Worm (Caenorhabditis elegans) whole organism, young adult: ENCODE measurements around the gene gei-8.

ENCODE experiments used
- Y53G8AR.9 ChIP-seq: fragments of 200-800 bp; sonication (Bioruptor generic); conservative IDR thresholded peaks from 2 replicates; pipeline ENCODE4 v1.3.6; 2022; ENCODE audit warnings: missing genetic modification reagents, missing genetic modification characterization, missing compliant biosample characterization
- Y67H2A.10 ChIP-seq: fragments of 200-800 bp; sonication (Bioruptor generic); conservative IDR thresholded peaks from 2 replicates; pipeline ENCODE4 v1.3.6; 2022; ENCODE audit warnings: missing genetic modification reagents, missing genetic modification characterization, missing compliant biosample characterization
- aptf-2 ChIP-seq: fragments of 200-800 bp; sonication (Bioruptor generic); conservative IDR thresholded peaks from 2 replicates; pipeline ENCODE4 v1.3.6; 2022; ENCODE audit warnings: missing genetic modification reagents, missing genetic modification characterization, missing compliant biosample characterization
- ceh-58 ChIP-seq: fragments of 200-800 bp; sonication (Bioruptor generic); IDR thresholded peaks from 2 replicates; pipeline ENCODE4 v1.3.6; 2022; ENCODE audit warnings: missing genetic modification characterization, missing compliant biosample characterization
- dpl-1 ChIP-seq: fragments of 150-350 bp; optimal IDR thresholded peaks from 2 replicates; lab custom pipeline; 2014; ENCODE audit warnings: missing biosample characterization, missing genetic modification reagents, missing genetic modification characterization
- ets-4 ChIP-seq: fragments of 200-800 bp; sonication (Bioruptor generic); optimal IDR thresholded peaks from 2 replicates; lab custom pipeline; 2018; ENCODE audit warnings: mild to moderate bottlenecking, missing genetic modification characterization, missing compliant biosample characterization
- madf-10 ChIP-seq: sonication (generic microtip); optimal IDR thresholded peaks from 2 replicates; lab custom pipeline; 2016; ENCODE audit warnings: mild to moderate bottlenecking, missing genetic modification characterization, missing compliant biosample characterization
- mes-4 ChIP-seq: sonication (generic microtip); optimal IDR thresholded peaks from 2 replicates; lab custom pipeline; 2016; ENCODE audit warnings: missing genotype, missing genetic modification characterization, missing compliant biosample characterization
- mxl-1 ChIP-seq: sonication (generic microtip); optimal IDR thresholded peaks from 2 replicates; lab custom pipeline; 2016; ENCODE audit warnings: missing genetic modification characterization, missing compliant biosample characterization
- nfya-1 ChIP-seq: sonication (generic microtip); optimal IDR thresholded peaks from 2 replicates; lab custom pipeline; 2017; ENCODE audit warnings: antibody characterized with exemption, missing compliant biosample characterization, missing genetic modification characterization, borderline replicate concordance; ENCODE audit not compliant: insufficient read depth
- snpc-1.3 ChIP-seq: sonication (generic microtip); optimal IDR thresholded peaks from 2 replicates; lab custom pipeline; 2017; ENCODE audit warnings: missing genetic modification characterization, mild to moderate bottlenecking, missing compliant biosample characterization, antibody characterized with exemption, moderate library complexity, missing genotype, missing genetic modification reagents; ENCODE audit not compliant: insufficient read depth
- unc-130 ChIP-seq: sonication (generic microtip); optimal IDR thresholded peaks from 2 replicates; lab custom pipeline; 2016; ENCODE audit warnings: missing genetic modification reagents, missing genetic modification characterization, missing compliant biosample characterization
- unc-62 ChIP-seq: fragments of 150-350 bp; optimal IDR thresholded peaks from 2 replicates; lab custom pipeline; 2014; ENCODE audit warnings: missing biosample characterization, missing genetic modification reagents, missing genetic modification characterization
- ztf-18 ChIP-seq: sonication (generic microtip); optimal IDR thresholded peaks from 2 replicates; lab custom pipeline; 2016; ENCODE audit warnings: missing genotype, mild to moderate bottlenecking, missing genetic modification characterization, missing compliant biosample characterization

DNA sequence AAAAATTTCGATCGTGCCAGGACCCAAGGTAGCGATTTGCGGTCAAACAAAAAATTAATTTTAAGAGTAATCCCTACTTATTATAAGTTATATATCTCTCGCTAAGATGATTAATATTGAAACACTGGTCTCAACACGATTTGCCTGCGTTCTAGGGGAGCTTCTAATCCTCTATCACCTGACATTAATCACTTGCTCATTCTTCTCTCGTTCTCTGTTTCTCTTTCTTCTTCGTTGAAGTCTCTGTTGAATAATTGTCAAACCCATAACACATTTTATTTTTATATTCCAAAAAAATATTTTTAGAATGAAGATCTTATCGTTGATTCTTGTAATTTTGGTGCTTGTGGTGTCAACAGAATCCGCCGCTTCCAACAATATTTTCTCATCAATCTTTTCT lies 34.1 kb upstream of the gei-8 start, which contains the start of gene D2007.1:
- no peak for TF ChIP-seq unc-62 (GFP tag; lab: Kevin White, UChicago)
- no peak for TF ChIP-seq unc-130 (GFP tag; lab: Kevin White, UChicago)
- no peak for TF ChIP-seq nfya-1 (tag; lab: Kevin White, UChicago)
- no peak for TF ChIP-seq ets-4 (GFP tag; lab: Kevin White, UChicago)
- TF ChIP-seq snpc-1.3 (tag; lab: Kevin White, UChicago), result no peak
- no peak for TF ChIP-seq mes-4 (tag; lab: Kevin White, UChicago)
- TF ChIP-seq dpl-1, result no peak
- TF ChIP-seq Y53G8AR.9 (GFP tag; lab: Robert Waterston, UW), result no peak
- no peak for TF ChIP-seq aptf-2
- no peak for TF ChIP-seq madf-10 (tag; lab: Kevin White, UChicago)
- TF ChIP-seq ceh-58 (GFP tag; lab: Robert Waterston, UW), result no peak
- TF ChIP-seq Y67H2A.10 (GFP tag; lab: Robert Waterston, UW), result no peak
- no peak for TF ChIP-seq mxl-1 (tag; lab: Kevin White, UChicago)
- TF ChIP-seq ztf-18 (tag; lab: Kevin White, UChicago), result no peak
